Fruit fly (Drosophila melanogaster): Measurements from ENCODE around the gene unc-13-4A.

dm6 chr3L:7323348-7323747, 10.7 kb upstream of the unc-13-4A start, which contains the start of the genes RhoGEF4 and Rint1:
- TF ChIP-seq CG12605 (GFP tag; IDR thresholded peaks at IDR 0.05) (no peak), D1 (tag; optimal IDR thresholded peaks at IDR 0.05) (no peak), fd96Ca (GFP tag; IDR thresholded peaks at IDR 0.05) (peak; percentile 43; the same call in 1 of the 3 replicates), EcR (GFP tag; optimal IDR thresholded peaks at IDR 0.05) (no peak), CG17806 (tag; optimal IDR thresholded peaks at IDR 0.05) (peak; percentile 16), CG14655 (GFP tag; optimal IDR thresholded peaks at IDR 0.05) (no peak), gl (tag; optimal IDR thresholded peaks at IDR 0.05) (no peak), Snoo (tag; optimal IDR thresholded peaks at IDR 0.05) (no peak), CG4496 (GFP tag; IDR thresholded peaks at IDR 0.05) (0 out of 3 replicates have a peak, but pooled peaks have one; percentile 30), CG13204 (GFP tag; optimal IDR thresholded peaks at IDR 0.05) (no peak), rn (GFP tag; IDR thresholded peaks at IDR 0.05) (no peak)

Data from whole organism, pupa.